Worm (Caenorhabditis elegans) whole organism, mixed stage, embryonic: ENCODE data around the gene prx-10.

Experiments used
- ceh-39 ChIP-seq: fragments of 150-350 bp; optimal IDR thresholded peaks from 2 replicates; lab custom pipeline; 2014; ENCODE audit warnings: missing biosample characterization, missing genetic modification characterization
- ces-1 ChIP-seq: fragments of 150-350 bp; optimal IDR thresholded peaks from 2 replicates; lab custom pipeline; 2014; ENCODE audit warnings: missing biosample characterization, missing genetic modification reagents, missing genetic modification characterization
- elt-1 ChIP-seq: sonication (generic microtip); optimal IDR thresholded peaks from 2 replicates; lab custom pipeline; 2017; ENCODE audit warnings: missing genetic modification characterization, mild to moderate bottlenecking, missing compliant biosample characterization, antibody characterized with exemption, moderate library complexity, borderline replicate concordance; ENCODE audit not compliant: insufficient read depth
- elt-3 ChIP-seq: fragments of 150-350 bp; optimal IDR thresholded peaks from 2 replicates; lab custom pipeline; 2014; ENCODE audit warnings: missing biosample characterization, missing genetic modification characterization
- flh-1 ChIP-seq: fragments of 200-800 bp; sonication (Bioruptor generic); optimal IDR thresholded peaks from 2 replicates; lab custom pipeline; 2018; ENCODE audit warnings: mild to moderate bottlenecking, missing genetic modification characterization, moderate library complexity, missing compliant biosample characterization
- lin-13 ChIP-seq: fragments of 150-350 bp; optimal IDR thresholded peaks from 2 replicates; lab custom pipeline; 2014; ENCODE audit warnings: missing biosample characterization, missing genetic modification characterization
- mep-1 ChIP-seq: fragments of 150-350 bp; optimal IDR thresholded peaks from 2 replicates; lab custom pipeline; 2017; ENCODE audit warnings: missing biosample characterization, missing genetic modification reagents, missing genetic modification characterization, inconsistent platforms
- nhr-237 ChIP-seq: fragments of 150-350 bp; optimal IDR thresholded peaks from 2 replicates; lab custom pipeline; 2014; ENCODE audit warnings: missing biosample characterization, missing genetic modification characterization
- nhr-28 ChIP-seq: fragments of 150-350 bp; optimal IDR thresholded peaks from 2 replicates; lab custom pipeline; 2014; ENCODE audit warnings: missing biosample characterization, missing genetic modification characterization
- nhr-76 ChIP-seq: sonication (generic microtip); optimal IDR thresholded peaks from 2 replicates; lab custom pipeline; 2017; ENCODE audit warnings: missing biosample characterization, missing genetic modification characterization
- pha-4 ChIP-seq: fragments of 150-350 bp; optimal IDR thresholded peaks from 2 replicates; lab custom pipeline; 2018; ENCODE audit warnings: missing biosample characterization, missing genetic modification reagents, missing genetic modification characterization
- snpc-4 ChIP-seq: fragments of 150-350 bp; optimal IDR thresholded peaks from 2 replicates; lab custom pipeline; 2014; ENCODE audit warnings: missing biosample characterization, missing genetic modification characterization
- unc-39 ChIP-seq: fragments of 150-350 bp; optimal IDR thresholded peaks from 2 replicates; lab custom pipeline; 2014; ENCODE audit warnings: missing biosample characterization, missing genetic modification characterization
- unc-62 ChIP-seq: fragments of 150-350 bp; optimal IDR thresholded peaks from 2 replicates; lab custom pipeline; 2014; ENCODE audit warnings: missing biosample characterization, missing genetic modification reagents, missing genetic modification characterization

- TF ChIP-seq nhr-28 (no peak), ces-1 (GFP tag; lab: Kevin White, UChicago) (no peak), flh-1 (GFP tag; lab: Kevin White, UChicago) (no peak), snpc-4 (tag; lab: Kevin White, UChicago) (no peak), nhr-76 (no peak), nhr-237 (tag; lab: Kevin White, UChicago) (no peak), mep-1 (tag; lab: Kevin White, UChicago) (no peak), pha-4 (no peak), elt-3 (tag; lab: Kevin White, UChicago) (no peak), unc-39 (tag; lab: Kevin White, UChicago) (no peak), ceh-39 (tag; lab: Kevin White, UChicago) (no peak), lin-13 (no peak), elt-1 (tag; lab: Kevin White, UChicago) (no peak), unc-62 (GFP tag; lab: Kevin White, UChicago) (no peak)
Observed at ce11 chrIII:5244539-5244938, 8.3 kb downstream of the prx-10 start, which contains the start of gene cnd-1.
